Fruit fly (Drosophila melanogaster) whole organism, embryonic: ENCODE measurements around the gene Rh2.

Source experiments
- Abd-B ChIP-seq: fragments of 200-800 bp; sonication (Bioruptor generic); optimal IDR thresholded peaks from 2 replicates; lab custom pipeline; 2018; ENCODE audit warnings: missing biosample characterization, mild to moderate bottlenecking, missing genetic modification characterization, moderate library complexity
- Adf1 ChIP-seq: fragments of 200-800 bp; sonication (Bioruptor generic); IDR thresholded peaks from 2 replicates; pipeline ENCODE4 v1.3.6; 2022; ENCODE audit warnings: missing biosample characterization, missing genetic modification characterization
- Aef1 ChIP-seq: fragments of 200-800 bp; sonication (Bioruptor generic); IDR thresholded peaks from 3 replicates; pipeline ENCODE4 v1.3.6; 2022; ENCODE audit warnings: missing biosample characterization, missing genetic modification characterization
- Atf6 ChIP-seq: fragments of 200-800 bp; sonication (Bioruptor generic); IDR thresholded peaks from 2 replicates; pipeline ENCODE4 v1.3.6; 2022; ENCODE audit warnings: missing biosample characterization, missing genetic modification characterization
- CG10321 ChIP-seq: fragments of 200-800 bp; sonication (Bioruptor generic); IDR thresholded peaks from 2 replicates; pipeline ENCODE4 v1.3.6; 2022; ENCODE audit warnings: missing biosample characterization, missing genetic modification characterization
- CG10654 ChIP-seq: fragments of 200-800 bp; sonication (Bioruptor generic); optimal IDR thresholded peaks from 2 replicates; lab custom pipeline; 2016; ENCODE audit warnings: missing biosample characterization, missing genetic modification characterization
- CG10959 ChIP-seq: fragments of 200-800 bp; sonication (Bioruptor generic); IDR thresholded peaks from 2 replicates; pipeline ENCODE4 v1.3.6; 2022; ENCODE audit warnings: missing biosample characterization, missing genetic modification characterization
- CG10979 ChIP-seq: fragments of 200-800 bp; sonication (Bioruptor generic); optimal IDR thresholded peaks from 2 replicates; lab custom pipeline; 2018; ENCODE audit warnings: missing biosample characterization, mild to moderate bottlenecking, missing genetic modification characterization, moderate library complexity
- CG11504 ChIP-seq: fragments of 200-800 bp; sonication (Bioruptor generic); optimal IDR thresholded peaks from 3 replicates; lab custom pipeline; 2019; ENCODE audit warnings: missing biosample characterization, mild to moderate bottlenecking, missing genetic modification characterization, moderate library complexity
- CG15479 ChIP-seq: fragments of 200-800 bp; sonication (Bioruptor generic); optimal IDR thresholded peaks from 3 replicates; lab custom pipeline; 2019; ENCODE audit warnings: missing biosample characterization, mild to moderate bottlenecking, missing genetic modification characterization, moderate library complexity
- CG17186 ChIP-seq: fragments of 200-800 bp; sonication (Bioruptor generic); optimal IDR thresholded peaks from 3 replicates; lab custom pipeline; 2017; ENCODE audit warnings: missing biosample characterization, missing genetic modification reagents, missing genetic modification characterization
- CG1832 ChIP-seq: fragments of 200-800 bp; sonication (Bioruptor generic); optimal IDR thresholded peaks from 2 replicates; lab custom pipeline; 2017; ENCODE audit warnings: missing biosample characterization, mild to moderate bottlenecking, missing genetic modification characterization, inconsistent platforms
- CG2116 ChIP-seq: fragments of 200-800 bp; sonication (Bioruptor generic); optimal IDR thresholded peaks from 3 replicates; lab custom pipeline; 2018; ENCODE audit warnings: missing biosample characterization, mild to moderate bottlenecking, missing genetic modification characterization
- CG32767 ChIP-seq: fragments of 200-800 bp; sonication (Bioruptor generic); IDR thresholded peaks from 2 replicates; pipeline ENCODE4 v1.3.6; 2022; ENCODE audit warnings: missing biosample characterization, missing genetic modification characterization
- CG42726 ChIP-seq: fragments of 200-800 bp; sonication (Bioruptor generic); IDR thresholded peaks from 2 replicates; pipeline ENCODE4 v1.3.6; 2022; ENCODE audit warnings: missing biosample characterization, missing genetic modification characterization; ENCODE audit not compliant: partially characterized antibody
- CG4360 ChIP-seq: fragments of 200-800 bp; sonication (Bioruptor generic); IDR thresholded peaks from 2 replicates; pipeline ENCODE4 v1.3.6; 2022; ENCODE audit warnings: missing biosample characterization, missing genetic modification characterization
- CG6689 ChIP-seq: fragments of 200-800 bp; sonication (Bioruptor generic); IDR thresholded peaks from 2 replicates; pipeline ENCODE4 v1.3.6; 2022; ENCODE audit warnings: missing biosample characterization, missing genetic modification characterization
- CHES-1-like ChIP-seq: fragments of 200-800 bp; sonication (Bioruptor generic); optimal IDR thresholded peaks from 2 replicates; lab custom pipeline; 2016; ENCODE audit warnings: missing biosample characterization, missing genetic modification characterization
- Eip74EF ChIP-seq, 2 experiments: fragments of 200-800 bp in 1 of 2; fragments of >200 bp in 1 of 2; sonication (Bioruptor generic) in 1 of 2; optimal IDR thresholded peaks; 2 replicates each; lab custom pipeline; 2017 to 2019; ENCODE audit warnings: missing biosample characterization in 2 of 2, missing genetic modification characterization in 2 of 2, mild to moderate bottlenecking in 1 of 2, moderate library complexity in 1 of 2
- Fer2 ChIP-seq: fragments of 200-800 bp; sonication (Bioruptor generic); optimal IDR thresholded peaks from 2 replicates; lab custom pipeline; 2018; ENCODE audit warnings: missing biosample characterization, mild to moderate bottlenecking, missing genetic modification characterization, moderate library complexity
- HLH3B ChIP-seq: fragments of 200-800 bp; sonication (Bioruptor generic); IDR thresholded peaks from 2 replicates; pipeline ENCODE4 v1.3.6; 2022; ENCODE audit warnings: missing biosample characterization, missing genetic modification characterization
- NFAT ChIP-seq: fragments of 200-800 bp; sonication (Bioruptor generic); IDR thresholded peaks from 2 replicates; pipeline ENCODE4 v1.3.6; 2022; ENCODE audit warnings: missing biosample characterization, missing genetic modification characterization
- Oaz ChIP-seq: fragments of 200-800 bp; sonication (Bioruptor generic); IDR thresholded peaks from 2 replicates; pipeline ENCODE4 v1.3.6; 2022; ENCODE audit warnings: missing biosample characterization, missing genetic modification characterization
- bbx ChIP-seq: fragments of 200-800 bp; sonication (Bioruptor generic); IDR thresholded peaks from 2 replicates; pipeline ENCODE4 v1.3.6; 2022; ENCODE audit warnings: missing biosample characterization, missing genetic modification characterization; ENCODE audit not compliant: partially characterized antibody
- bcd ChIP-seq: fragments of 200-800 bp; sonication (Bioruptor generic); optimal IDR thresholded peaks from 2 replicates; lab custom pipeline; 2017; ENCODE audit warnings: missing biosample characterization, mild to moderate bottlenecking, missing genetic modification characterization
- br ChIP-seq: fragments of >200 bp; optimal IDR thresholded peaks from 2 replicates; lab custom pipeline; 2017
- cg ChIP-seq: fragments of 200-800 bp; sonication (Bioruptor generic); optimal IDR thresholded peaks from 3 replicates; lab custom pipeline; 2019; ENCODE audit warnings: missing biosample characterization, mild to moderate bottlenecking, missing genetic modification characterization, moderate library complexity
- ci ChIP-seq: fragments of 200-800 bp; sonication (Bioruptor generic); IDR thresholded peaks from 3 replicates; pipeline ENCODE4 v1.3.6; 2022; ENCODE audit warnings: missing biosample characterization, missing genetic modification characterization
- cwo ChIP-seq: fragments of 200-800 bp; sonication (Bioruptor generic); optimal IDR thresholded peaks from 3 replicates; lab custom pipeline; 2017; ENCODE audit warnings: missing biosample characterization, missing genetic modification characterization, mild to moderate bottlenecking, moderate library complexity, missing genetic modification reagents
- disco-r ChIP-seq: fragments of 200-800 bp; sonication (Bioruptor generic); optimal IDR thresholded peaks from 2 replicates; lab custom pipeline; 2016; ENCODE audit warnings: missing biosample characterization, missing genetic modification characterization
- dpn ChIP-seq, 2 experiments: fragments of 200-800 bp; sonication (Bioruptor generic); optimal IDR thresholded peaks; 3 replicates each; lab custom pipeline; 2016; ENCODE audit warnings: missing biosample characterization in 2 of 2, missing genetic modification characterization in 2 of 2
- insv ChIP-seq, 2 experiments: fragments of 200-800 bp; sonication (Bioruptor generic); optimal IDR thresholded peaks; 3 replicates each; lab custom pipeline; 2016 to 2018; ENCODE audit warnings: missing biosample characterization in 2 of 2, missing genetic modification characterization in 2 of 2
- kah ChIP-seq: fragments of 200-800 bp; sonication (Bioruptor generic); optimal IDR thresholded peaks from 2 replicates; lab custom pipeline; 2018; ENCODE audit warnings: missing biosample characterization, mild to moderate bottlenecking, missing genetic modification characterization
- ken ChIP-seq: fragments of 200-800 bp; sonication (Bioruptor generic); IDR thresholded peaks from 3 replicates; pipeline ENCODE4 v1.3.6; 2022; ENCODE audit warnings: missing biosample characterization, missing genetic modification characterization
- lov ChIP-seq, 2 experiments: fragments of 200-800 bp in 1 of 2; fragments of >200 bp in 1 of 2; sonication (Bioruptor generic) in 1 of 2; IDR thresholded peaks in 1 of 2; optimal IDR thresholded peaks in 1 of 2; 2 replicates in 1 of 2; 3 replicates in 1 of 2; pipeline versions ENCODE4 v1.3.6 to Lab custom; 2017 to 2022; ENCODE audit warnings: missing biosample characterization in 1 of 2, missing genetic modification characterization in 1 of 2
- maf-S ChIP-seq: fragments of 200-800 bp; sonication (Bioruptor generic); optimal IDR thresholded peaks from 2 replicates; lab custom pipeline; 2016; ENCODE audit warnings: missing biosample characterization, missing genetic modification characterization
- pb ChIP-seq: fragments of 200-800 bp; sonication (Bioruptor generic); optimal IDR thresholded peaks from 3 replicates; lab custom pipeline; 2016; ENCODE audit warnings: missing biosample characterization, missing genetic modification characterization
- pzg ChIP-seq: fragments of 200-800 bp; sonication (Bioruptor generic); optimal IDR thresholded peaks from 3 replicates; lab custom pipeline; 2018; ENCODE audit warnings: missing biosample characterization, mild to moderate bottlenecking, missing genetic modification characterization, moderate library complexity
- rib ChIP-seq: fragments of 200-800 bp; sonication (Bioruptor generic); IDR thresholded peaks from 2 replicates; pipeline ENCODE4 v1.3.6; 2022; ENCODE audit warnings: missing biosample characterization, missing genetic modification characterization
- schlank ChIP-seq: fragments of 200-800 bp; sonication (Bioruptor generic); optimal IDR thresholded peaks from 2 replicates; lab custom pipeline; 2018; ENCODE audit warnings: missing biosample characterization, mild to moderate bottlenecking, missing genetic modification characterization
- shn ChIP-seq: fragments of 200-800 bp; sonication (Bioruptor generic); optimal IDR thresholded peaks from 3 replicates; lab custom pipeline; 2016; ENCODE audit warnings: missing biosample characterization, missing genetic modification characterization
- trem ChIP-seq: fragments of 200-800 bp; optimal IDR thresholded peaks from 3 replicates; lab custom pipeline; 2019; ENCODE audit warnings: missing biosample characterization, mild to moderate bottlenecking, missing genetic modification characterization, moderate library complexity
- twi ChIP-seq: fragments of 200-800 bp; optimal IDR thresholded peaks from 2 replicates; lab custom pipeline; 2019; ENCODE audit warnings: missing biosample characterization, mild to moderate bottlenecking, missing genetic modification characterization, moderate library complexity
- tx ChIP-seq: fragments of 200-800 bp; sonication (Bioruptor generic); optimal IDR thresholded peaks from 2 replicates; lab custom pipeline; 2016; ENCODE audit warnings: missing biosample characterization, missing genetic modification characterization
- vfl ChIP-seq: fragments of 200-800 bp; sonication (Bioruptor generic); optimal IDR thresholded peaks from 2 replicates; lab custom pipeline; 2016; ENCODE audit warnings: missing biosample characterization, missing genetic modification characterization
- vnd ChIP-seq: fragments of 200-800 bp; sonication (Bioruptor generic); IDR thresholded peaks from 3 replicates; pipeline ENCODE4 v1.3.6; 2022; ENCODE audit warnings: missing biosample characterization, missing genetic modification characterization; ENCODE audit not compliant: partially characterized antibody
- yki ChIP-seq: fragments of >200 bp; optimal IDR thresholded peaks from 3 replicates; lab custom pipeline; 2018
- zen ChIP-seq: fragments of 200-800 bp; sonication (Bioruptor generic); optimal IDR thresholded peaks from 3 replicates; lab custom pipeline; 2018; ENCODE audit warnings: missing biosample characterization, mild to moderate bottlenecking, missing genetic modification characterization, moderate library complexity

The Rh2 gene

dm6 chr3R:18923208-18923761 is 24.1 kb downstream of the Rh2 start (continued):
- TF ChIP-seq vnd: no peak
- TF ChIP-seq kah (GFP tag; lab: Kevin White, UChicago): peak; percentile 84
- no peak for TF ChIP-seq CG17186 (GFP tag; lab: Kevin White, UChicago)
- TF ChIP-seq ken: no peak
- TF ChIP-seq br (lab: Kevin White, UChicago): no peak
- no peak for TF ChIP-seq HLH3B (GFP tag; lab: Robert Waterston, UW)
- TF ChIP-seq zen (tag; lab: Kevin White, UChicago): no peak
- TF ChIP-seq Atf6 (GFP tag; lab: Robert Waterston, UW): peak; percentile 45; the same call in 1 of the 2 replicates
- no peak for TF ChIP-seq tx
- no peak for TF ChIP-seq vfl
- TF ChIP-seq CG2116 (GFP tag; lab: Kevin White, UChicago): no peak
- TF ChIP-seq Abd-B: no peak
- TF ChIP-seq pb (GFP tag; lab: Kevin White, UChicago): no peak
- no peak for TF ChIP-seq dpn (GFP tag; optimal IDR thresholded peaks at IDR 0.05; lab: Kevin White, UChicago)
- no peak for TF ChIP-seq CG42726 (GFP tag; lab: Robert Waterston, UW)

dm6 chr3R:18923802-18924635 is 24.8 kb downstream of the Rh2 start:
- peak; percentile 24 for TF ChIP-seq CG15479 (GFP tag; lab: Kevin White, UChicago)
- TF ChIP-seq CG10979 (tag; lab: Kevin White, UChicago): no peak
- 0 out of 2 replicates have a peak, but pooled peaks have one; percentile 23 for TF ChIP-seq CG32767
- peak; percentile 94 for TF ChIP-seq CG10321
- TF ChIP-seq twi (tag; lab: Kevin White, UChicago): peak; percentile 13
- no peak for TF ChIP-seq lov (optimal IDR thresholded peaks at IDR 0.05; lab: Kevin White, UChicago)
- TF ChIP-seq lov (GFP tag; IDR thresholded peaks at IDR 0.05; lab: Robert Waterston, UW): no peak
- peak; percentile 83 for TF ChIP-seq CG1832 (GFP tag; lab: Kevin White, UChicago)
- no peak for TF ChIP-seq yki (lab: Kevin White, UChicago)
- TF ChIP-seq CG11504 (tag; lab: Kevin White, UChicago): peak; percentile 26
- peak; percentile 79 for TF ChIP-seq cg (GFP tag; lab: Kevin White, UChicago)
- no peak for TF ChIP-seq Adf1
- TF ChIP-seq Fer2 (tag; lab: Kevin White, UChicago): no peak
- TF ChIP-seq ci (GFP tag; lab: Robert Waterston, UW): peak; percentile 66; the same call in 2 of the 3 replicates
- peak; percentile 45; the same call in 1 of the 2 replicates for TF ChIP-seq bbx (GFP tag; lab: Robert Waterston, UW)
- TF ChIP-seq trem (tag; lab: Kevin White, UChicago): no peak
- TF ChIP-seq Oaz (GFP tag; lab: Robert Waterston, UW): no peak
- TF ChIP-seq pzg: no peak
- TF ChIP-seq insv (GFP tag; optimal IDR thresholded peaks at IDR 0.05; lab: Kevin White, UChicago): peak in 1 of 2 experiments; percentile 50
- TF ChIP-seq maf-S: no peak
- TF ChIP-seq bcd (GFP tag; lab: Kevin White, UChicago): no peak
- TF ChIP-seq CG10959 (GFP tag; lab: Robert Waterston, UW): no peak
- no peak for TF ChIP-seq cwo (GFP tag; lab: Kevin White, UChicago)
- TF ChIP-seq NFAT (GFP tag; lab: Robert Waterston, UW): no peak
- no peak for TF ChIP-seq CG10654 (GFP tag; lab: Kevin White, UChicago)
- TF ChIP-seq CG6689: no peak
- TF ChIP-seq Aef1 (GFP tag; lab: Robert Waterston, UW): no peak
- peak; percentile 10 for TF ChIP-seq shn (GFP tag; lab: Kevin White, UChicago)
- TF ChIP-seq CHES-1-like: no peak
- no peak for TF ChIP-seq Eip74EF (GFP tag; optimal IDR thresholded peaks at IDR 0.05; lab: Kevin White, UChicago)
- TF ChIP-seq rib (GFP tag; lab: Robert Waterston, UW): no peak
- no peak for TF ChIP-seq schlank (tag; lab: Kevin White, UChicago)
- TF ChIP-seq CG4360 (GFP tag; lab: Robert Waterston, UW): peak; percentile 96
- TF ChIP-seq disco-r (GFP tag; lab: Kevin White, UChicago): no peak
